Worm (Caenorhabditis elegans): ENCODE results near the gene mtrf-1L.
"Not testable (repeated sequence)": the region's sequence is repeated elsewhere in the genome, so short reads cannot be mapped to it uniquely, and the experiment has no call there.

mtrf-1L gene

ce11 chrIV:5183755-5184166, 3.2 kb upstream of the mtrf-1L start, which contains the start of gene W03F8.4:
Gene W03F8.4 (plus strand): TSS chrIV:5184123.
- no peak for TF ChIP-seq him-1 (tag; optimal IDR thresholded peaks at IDR 0.05)
- TF ChIP-seq W03F9.2 (tag; optimal IDR thresholded peaks at IDR 0.05), result peak; percentile 93
- TF ChIP-seq dao-5 (tag; optimal IDR thresholded peaks at IDR 0.05), result no peak

DNA sequence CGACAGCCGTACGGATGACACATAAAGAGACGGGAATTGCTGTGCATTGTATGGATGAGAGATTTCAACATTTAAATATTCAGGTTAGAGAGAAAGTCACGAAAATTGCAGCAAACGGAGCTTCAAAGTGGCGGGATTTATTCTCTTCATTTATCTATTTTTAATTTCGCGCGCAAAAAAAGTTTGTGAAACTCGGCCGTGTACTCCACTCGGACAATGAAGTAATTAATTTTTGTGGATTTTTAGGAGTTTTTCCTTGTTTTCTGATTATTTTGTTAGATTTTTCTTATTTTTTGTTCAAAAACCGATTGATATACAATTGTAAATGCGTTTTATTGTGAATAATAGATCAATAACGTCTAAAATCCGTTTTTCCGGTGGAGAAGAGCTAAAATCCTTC, 1.1 kb downstream of the mtrf-1L start:
- TF ChIP-seq him-1 (tag; optimal IDR thresholded peaks at IDR 0.05) (no peak), dao-5 (tag; optimal IDR thresholded peaks at IDR 0.05) (no peak), W03F9.2 (tag; optimal IDR thresholded peaks at IDR 0.05) (no peak)

- TF ChIP-seq W03F9.2 (tag; optimal IDR thresholded peaks at IDR 0.05) (no peak), him-1 (tag; optimal IDR thresholded peaks at IDR 0.05) (no peak), dao-5 (tag; optimal IDR thresholded peaks at IDR 0.05) (no peak)
These were observed 8.6 kb downstream of the mtrf-1L start, which contains the start of gene gpa-18 for ce11 chrIV:5195531-5195930. Gene gpa-18 (minus strand): TSS chrIV:5195631.

- TF ChIP-seq W03F9.2 (tag; optimal IDR thresholded peaks at IDR 0.05), result no peak
- TF ChIP-seq dao-5 (tag; optimal IDR thresholded peaks at IDR 0.05), result no peak
- TF ChIP-seq him-1 (tag; optimal IDR thresholded peaks at IDR 0.05), result no peak
These were observed 13.9 kb downstream of the mtrf-1L start for ce11 chrIV:5200813-5201212.

DNA sequence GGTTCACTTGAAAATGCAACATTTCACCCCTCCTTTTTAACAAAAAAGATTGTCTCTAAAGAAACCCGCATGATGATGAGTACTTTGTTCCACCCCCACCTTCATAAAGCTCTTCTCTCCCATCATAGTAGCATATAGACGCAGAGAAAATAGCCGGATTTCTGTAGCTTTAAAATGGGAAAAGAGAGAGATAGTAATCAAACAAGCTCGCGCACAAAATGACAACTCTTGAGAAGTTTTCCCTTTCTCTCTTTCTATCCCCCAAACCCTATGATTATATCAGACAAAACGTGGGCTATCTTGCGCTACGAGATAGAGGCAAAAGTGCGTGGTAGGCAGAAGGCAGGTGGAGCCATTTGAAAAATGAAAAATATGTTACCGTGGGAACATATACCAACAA, 15.6 kb downstream of the mtrf-1L start:
- TF ChIP-seq W03F9.2 (tag; optimal IDR thresholded peaks at IDR 0.05) (no peak), him-1 (tag; optimal IDR thresholded peaks at IDR 0.05) (no peak), dao-5 (tag; optimal IDR thresholded peaks at IDR 0.05) (no peak)

- TF ChIP-seq W03F9.2 (tag; optimal IDR thresholded peaks at IDR 0.05), result no peak
- no peak for TF ChIP-seq him-1 (tag; optimal IDR thresholded peaks at IDR 0.05)
- TF ChIP-seq dao-5 (tag; optimal IDR thresholded peaks at IDR 0.05), result no peak
These were observed 17.6 kb downstream of the mtrf-1L start, which contains the start of gene tni-4 for ce11 chrIV:5204573-5204972. Gene tni-4 (plus strand): TSS chrIV:5204591.

- TF ChIP-seq dao-5 (tag; optimal IDR thresholded peaks at IDR 0.05) (no peak), W03F9.2 (tag; optimal IDR thresholded peaks at IDR 0.05) (no peak), him-1 (tag; optimal IDR thresholded peaks at IDR 0.05) (no peak)
These were observed 19.8 kb downstream of the mtrf-1L start for ce11 chrIV:5206716-5207115.

ce11 chrIV:5209390-5209789, 22.4 kb downstream of the mtrf-1L start, which contains the start of the genes Y59E9AL.36 and nbet-1:
Gene Y59E9AL.36 (minus strand): TSS chrIV:5209481.
Gene nbet-1 (plus strand): TSS chrIV:5209501.
- TF ChIP-seq W03F9.2 (tag; optimal IDR thresholded peaks at IDR 0.05) (peak; percentile 64), him-1 (tag; optimal IDR thresholded peaks at IDR 0.05) (no peak)

ce11 chrIV:5210606-5211005, 23.7 kb downstream of the mtrf-1L start:
- TF ChIP-seq dao-5 (tag; optimal IDR thresholded peaks at IDR 0.05), result no peak
- TF ChIP-seq him-1 (tag; optimal IDR thresholded peaks at IDR 0.05), result no peak
- TF ChIP-seq W03F9.2 (tag; optimal IDR thresholded peaks at IDR 0.05), result no peak

ce11 chrIV:5215092-5215491, 28.1 kb downstream of the mtrf-1L start, which contains the start of gene Y59E9AL.4:
Gene Y59E9AL.4 (minus strand): TSS chrIV:5215192.
- TF ChIP-seq him-1 (tag; optimal IDR thresholded peaks at IDR 0.05) (no peak), W03F9.2 (tag; optimal IDR thresholded peaks at IDR 0.05) (no peak), dao-5 (tag; optimal IDR thresholded peaks at IDR 0.05) (no peak)

ce11 chrIV:5216349-5216748, 29.4 kb downstream of the mtrf-1L start:
- TF ChIP-seq W03F9.2 (tag; optimal IDR thresholded peaks at IDR 0.05), result no peak
- no peak for TF ChIP-seq him-1 (tag; optimal IDR thresholded peaks at IDR 0.05)
- no peak for TF ChIP-seq dao-5 (tag; optimal IDR thresholded peaks at IDR 0.05)

DNA sequence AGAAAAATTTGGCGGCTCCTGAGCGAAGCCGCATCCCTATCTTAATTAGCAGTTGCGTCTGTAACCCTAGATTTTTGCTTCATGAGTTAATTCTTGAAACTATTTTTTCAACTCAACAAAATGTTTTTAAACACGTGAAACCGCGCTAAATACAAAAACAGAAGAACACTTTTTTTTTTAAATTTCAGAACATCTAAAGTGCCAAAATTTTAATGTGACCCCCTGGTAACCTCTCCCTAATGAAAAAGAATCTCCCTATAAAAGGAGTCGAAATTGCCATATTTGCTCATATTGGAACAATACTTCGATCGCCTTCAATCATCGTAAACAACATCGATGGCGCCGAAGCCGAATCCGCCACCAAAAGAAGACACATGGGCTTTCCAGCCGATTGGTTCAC, 31.5 kb downstream of the mtrf-1L start, which contains the start of gene nsph-4.2:
nsph-4.2 (plus strand) TSS at position 301 of the 400 bp plus-strand sequence.
- TF ChIP-seq him-1, W03F9.2, dao-5 (tag; optimal IDR thresholded peaks at IDR 0.05): not testable (repeated sequence)

DNA sequence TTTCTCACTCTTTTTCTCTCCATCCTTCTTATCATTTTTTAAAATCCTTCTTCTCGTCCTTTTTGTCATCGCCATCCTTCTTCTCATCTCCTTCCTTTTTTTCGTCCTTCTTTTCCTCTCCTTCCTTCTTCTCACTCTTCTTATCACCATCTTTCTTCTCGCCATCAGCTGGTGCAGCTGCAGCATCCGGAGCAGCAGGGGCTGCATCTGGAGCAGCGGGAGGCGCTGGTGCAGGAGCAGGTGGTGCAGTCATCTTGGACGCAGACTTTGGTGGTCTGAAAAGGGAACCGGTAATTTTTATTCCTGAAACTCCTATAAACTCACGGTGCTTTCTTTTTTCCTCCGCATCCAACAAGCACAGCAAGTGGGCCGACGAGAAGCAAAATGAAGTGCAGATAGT, 34.8 kb downstream of the mtrf-1L start:
- no peak for TF ChIP-seq W03F9.2 (tag; optimal IDR thresholded peaks at IDR 0.05)
- TF ChIP-seq him-1 (tag; optimal IDR thresholded peaks at IDR 0.05), result no peak
- TF ChIP-seq dao-5 (tag; optimal IDR thresholded peaks at IDR 0.05), result no peak

DNA sequence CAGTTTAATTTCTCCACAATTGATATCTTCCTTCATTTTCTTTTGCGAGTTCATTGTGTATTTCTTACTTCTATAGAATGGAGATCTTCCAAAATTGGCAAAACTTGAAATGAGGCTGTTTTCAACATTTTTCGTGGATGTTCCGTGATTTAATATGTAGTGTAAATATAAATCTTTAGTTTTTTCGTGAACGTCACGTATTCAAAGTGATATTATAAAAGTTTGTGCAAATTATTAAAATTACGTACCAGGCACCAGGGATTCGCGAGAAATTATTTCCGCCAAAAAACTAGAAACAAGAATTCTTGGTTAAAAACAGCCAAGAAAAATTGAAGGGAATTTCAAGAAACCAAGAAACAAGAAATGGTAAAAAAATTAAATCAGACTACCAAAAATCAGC, 37.3 kb downstream of the mtrf-1L start, which contains the start of gene Y59E9AL.8:
Y59E9AL.8 (minus strand) TSS at position 101 of the 400 bp plus-strand sequence.
- TF ChIP-seq dao-5 (tag; optimal IDR thresholded peaks at IDR 0.05) (no peak), W03F9.2 (tag; optimal IDR thresholded peaks at IDR 0.05) (no peak), him-1 (tag; optimal IDR thresholded peaks at IDR 0.05) (no peak)

DNA sequence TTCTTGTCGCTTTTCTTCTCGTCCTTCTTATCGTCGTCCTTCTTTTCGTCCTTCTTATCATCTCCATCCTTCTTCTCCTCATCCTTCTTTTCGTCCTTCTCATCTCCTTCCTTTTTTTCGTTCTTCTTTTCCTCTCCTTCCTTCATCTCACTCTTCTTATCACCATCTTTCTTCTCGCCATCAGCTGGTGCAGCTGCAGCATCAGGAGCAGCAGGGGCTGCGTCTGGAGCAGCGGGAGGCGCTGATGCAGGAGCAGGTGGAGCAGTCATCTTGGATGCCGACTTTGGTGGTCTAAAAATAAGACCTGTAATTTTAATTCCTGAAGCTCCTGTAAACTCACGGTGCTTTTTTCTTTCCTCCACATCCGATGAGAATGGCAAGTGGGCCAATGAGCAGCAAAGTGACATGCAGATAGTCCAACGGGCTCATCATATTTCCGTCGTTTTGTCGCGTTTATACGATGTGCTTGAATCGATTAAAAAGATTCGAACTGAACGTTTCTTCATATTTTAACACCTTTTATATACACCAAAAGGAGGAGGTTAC, 38.4 kb downstream of the mtrf-1L start, which contains the start of gene cylc-1:
cylc-1 (minus strand) TSS at position 496 of the 546 bp plus-strand sequence.
- not testable (repeated sequence) for TF ChIP-seq him-1, dao-5, W03F9.2 (tag; optimal IDR thresholded peaks at IDR 0.05)

All from whole organism, L4/young adult.